Fruit fly (Drosophila melanogaster): ENCODE results near the gene Rbcn-3A.

Gene Rbcn-3A

dm6 chrX:6295129-6295539 lies 39.8 kb upstream of the Rbcn-3A start, which contains the start of the genes CG15891 and CG3815 (continued):
- TF ChIP-seq Tbp (GFP tag; optimal IDR thresholded peaks at IDR 0.05) (no peak), MTF-1 (GFP tag; optimal IDR thresholded peaks at IDR 0.05; ENCODE audit: borderline replicate concordance) (no peak), GATAe (GFP tag; conservative IDR thresholded peaks at IDR 0.05) (0 out of 2 replicates have a peak, but pooled peaks have one; percentile 25), D (optimal IDR thresholded peaks at IDR 0.05) (no peak), D (GFP tag; optimal IDR thresholded peaks at IDR 0.05) (no peak), CG11247 (GFP tag; IDR thresholded peaks at IDR 0.05) (no peak), CG10267 (tag; optimal IDR thresholded peaks at IDR 0.05) (peak; percentile 44), Nf-YB (GFP tag; optimal IDR thresholded peaks at IDR 0.05) (peak; percentile 3), Dip3 (GFP tag; optimal IDR thresholded peaks at IDR 0.05) (peak; percentile 48), tll (GFP tag; optimal IDR thresholded peaks at IDR 0.05) (peak; percentile 24 to 36), sisA (GFP tag; IDR thresholded peaks at IDR 0.05) (peak; percentile 51), CG10543 (GFP tag; optimal IDR thresholded peaks at IDR 0.05) (no peak), Oaz (GFP tag; IDR thresholded peaks at IDR 0.05) (no peak), CG13296 (GFP tag; optimal IDR thresholded peaks at IDR 0.05) (no peak), CG10654 (GFP tag; optimal IDR thresholded peaks at IDR 0.05) (peak; percentile 37), CG2712 (tag; optimal IDR thresholded peaks at IDR 0.05) (peak; percentile 67), jigr1 (GFP tag; IDR thresholded peaks at IDR 0.05) (0 out of 3 replicates have a peak, but pooled peaks have one; percentile 32), CoRest (tag; optimal IDR thresholded peaks at IDR 0.05) (peak; percentile 77), fd3F (GFP tag; optimal IDR thresholded peaks at IDR 0.05) (peak; percentile 25), esg (GFP tag; conservative IDR thresholded peaks at IDR 0.05) (0 out of 2 replicates have a peak, but pooled peaks have one; percentile 42), shn (GFP tag; optimal IDR thresholded peaks at IDR 0.05) (peak; percentile 53), mam (GFP tag; optimal IDR thresholded peaks at IDR 0.05) (peak; percentile 60), CG2889 (GFP tag; IDR thresholded peaks at IDR 0.05) (no peak), HmgD (GFP tag; optimal IDR thresholded peaks at IDR 0.05) (peak; percentile 3), hth (optimal IDR thresholded peaks at IDR 0.05) (no peak), CG4730 (GFP tag; IDR thresholded peaks at IDR 0.05) (peak; percentile 31; the same call in 1 of the 2 replicates), CG43689 (GFP tag; IDR thresholded peaks at IDR 0.05) (no peak), Asciz (GFP tag; optimal IDR thresholded peaks at IDR 0.05) (no peak), ssp (GFP tag; IDR thresholded peaks at IDR 0.05) (peak; percentile 71), CG12236 (GFP tag; optimal IDR thresholded peaks at IDR 0.05) (no peak), stwl (tag; optimal IDR thresholded peaks at IDR 0.05) (peak; percentile 82), CG18619 (GFP tag; optimal IDR thresholded peaks at IDR 0.05) (peak; percentile 69), CG2129 (GFP tag; IDR thresholded peaks at IDR 0.05; ENCODE audit: partially characterized antibody) (no peak), CG17802 (tag; optimal IDR thresholded peaks at IDR 0.05) (peak; percentile 35), ttk (GFP tag; IDR thresholded peaks at IDR 0.05) (no peak), ftz-f1 (GFP tag; optimal IDR thresholded peaks at IDR 0.05) (no peak), CG14014 (GFP tag; IDR thresholded peaks at IDR 0.05) (peak; percentile 58), CG7928 (GFP tag; optimal IDR thresholded peaks at IDR 0.05) (peak; percentile 93), CG17912 (GFP tag; optimal IDR thresholded peaks at IDR 0.05) (no peak), Atf6 (GFP tag; IDR thresholded peaks at IDR 0.05) (peak; percentile 35; the same call in 1 of the 2 replicates), HLH3B (GFP tag; IDR thresholded peaks at IDR 0.05) (peak; percentile 53; the same call in 1 of the 2 replicates)

DNA sequence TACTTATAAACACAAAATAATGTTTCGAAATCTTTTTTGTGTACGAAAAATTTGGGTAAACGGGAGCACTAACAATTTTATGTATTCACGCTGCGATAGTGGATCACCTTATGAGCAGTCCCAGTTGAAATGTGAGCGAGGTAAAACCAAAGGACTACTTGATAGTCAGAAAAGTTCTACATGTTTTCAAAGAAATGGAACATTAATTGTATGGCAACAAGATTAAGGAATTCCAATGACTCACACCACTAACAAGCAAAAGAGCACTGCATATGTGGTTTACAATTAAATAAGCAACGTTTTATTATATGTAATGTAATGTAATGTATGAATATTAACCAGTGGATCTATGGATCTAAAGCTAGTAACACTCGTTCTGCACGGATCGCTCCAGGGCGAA lies 39.0 kb upstream of the Rbcn-3A start, which contains the start of gene CG15892:
Gene CG15892 (minus strand): TSS at position 101 of the 400 bp plus-strand sequence.
- TF ChIP-seq sima (GFP tag; optimal IDR thresholded peaks at IDR 0.05) (no peak), bsh (GFP tag; optimal IDR thresholded peaks at IDR 0.05) (no peak), esg (GFP tag; conservative IDR thresholded peaks at IDR 0.05) (no peak), Gug (GFP tag; IDR thresholded peaks at IDR 0.05) (no peak)
